Worm (Caenorhabditis elegans) whole organism, L2 larva: Measurements from ENCODE around the gene F58H1.5.

ENCODE experiments used
- C34F6.9 ChIP-seq: fragments of 150-350 bp; optimal IDR thresholded peaks from 2 replicates; lab custom pipeline; 2014; ENCODE audit warnings: missing biosample characterization, missing genetic modification characterization
- Y55F3AM.14 ChIP-seq: fragments of 200-800 bp; sonication (Bioruptor generic); optimal IDR thresholded peaks from 2 replicates; lab custom pipeline; 2018; ENCODE audit warnings: mild to moderate bottlenecking, missing genetic modification characterization, missing compliant biosample characterization
- alr-1 ChIP-seq: fragments of 150-350 bp; optimal IDR thresholded peaks from 2 replicates; lab custom pipeline; 2014; ENCODE audit warnings: missing biosample characterization, missing genetic modification characterization
- ama-1 ChIP-seq: fragments of 150-350 bp; optimal IDR thresholded peaks from 2 replicates; lab custom pipeline; 2018; ENCODE audit warnings: inconsistent platforms
- blmp-1 ChIP-seq: sonication (generic microtip); optimal IDR thresholded peaks from 2 replicates; lab custom pipeline; 2017; ENCODE audit warnings: missing genetic modification characterization, mild to moderate bottlenecking, missing compliant biosample characterization, antibody characterized with exemption, moderate library complexity; ENCODE audit not compliant: insufficient read depth
- ceh-16 ChIP-seq: fragments of 150-350 bp; optimal IDR thresholded peaks from 2 replicates; lab custom pipeline; 2014; ENCODE audit warnings: missing biosample characterization, missing genetic modification characterization
- ceh-82 ChIP-seq: fragments of 150-350 bp; optimal IDR thresholded peaks from 2 replicates; lab custom pipeline; 2014; ENCODE audit warnings: missing biosample characterization, missing genetic modification characterization
- crh-2 ChIP-seq: sonication (generic microtip); optimal IDR thresholded peaks from 2 replicates; lab custom pipeline; 2017; ENCODE audit warnings: missing biosample characterization, missing genetic modification characterization
- elt-1 ChIP-seq: fragments of 150-350 bp; optimal IDR thresholded peaks from 2 replicates; lab custom pipeline; 2014; ENCODE audit warnings: missing biosample characterization, missing genetic modification characterization
- elt-3 ChIP-seq: sonication (generic microtip); optimal IDR thresholded peaks from 2 replicates; lab custom pipeline; 2017; ENCODE audit warnings: missing biosample characterization, missing genetic modification characterization
- fos-1 ChIP-seq: fragments of 150-350 bp; optimal IDR thresholded peaks from 2 replicates; lab custom pipeline; 2014; ENCODE audit warnings: missing biosample characterization, missing genetic modification characterization
- gmeb-1 ChIP-seq: fragments of 150-350 bp; optimal IDR thresholded peaks from 2 replicates; lab custom pipeline; 2014; ENCODE audit warnings: missing biosample characterization, missing genetic modification characterization
- lin-13 ChIP-seq: fragments of 150-350 bp; optimal IDR thresholded peaks from 2 replicates; lab custom pipeline; 2014; ENCODE audit warnings: missing biosample characterization, missing genetic modification reagents, missing genetic modification characterization
- lsy-2 ChIP-seq, 2 experiments: fragments of 150-350 bp in 1 of 2; sonication (generic microtip) in 1 of 2; optimal IDR thresholded peaks; 2 replicates each; lab custom pipeline; 2014 to 2017; ENCODE audit warnings: missing biosample characterization in 2 of 2, missing genetic modification characterization in 2 of 2
- mdl-1 ChIP-seq, 2 experiments: fragments of 150-350 bp in 1 of 2; sonication (generic microtip) in 1 of 2; optimal IDR thresholded peaks; 2 replicates each; lab custom pipeline; 2017; ENCODE audit warnings: missing biosample characterization in 2 of 2, missing genetic modification characterization in 2 of 2
- nhr-129 ChIP-seq: fragments of 150-350 bp; optimal IDR thresholded peaks from 2 replicates; lab custom pipeline; 2014; ENCODE audit warnings: missing biosample characterization, missing genetic modification characterization
- nhr-23 ChIP-seq: fragments of 150-350 bp; optimal IDR thresholded peaks from 2 replicates; lab custom pipeline; 2014; ENCODE audit warnings: missing biosample characterization, missing genetic modification reagents, missing genetic modification characterization
- nhr-25 ChIP-seq: fragments of 150-350 bp; sonication (generic microtip); optimal IDR thresholded peaks from 3 replicates; lab custom pipeline; 2014; ENCODE audit warnings: missing biosample characterization, missing genetic modification characterization
- nhr-6 ChIP-seq: fragments of 150-350 bp; optimal IDR thresholded peaks from 2 replicates; lab custom pipeline; 2014; ENCODE audit warnings: missing biosample characterization, missing genetic modification characterization
- nhr-77 ChIP-seq: fragments of 150-350 bp; optimal IDR thresholded peaks from 2 replicates; lab custom pipeline; 2014; ENCODE audit warnings: missing biosample characterization, missing genetic modification characterization
- sem-4 ChIP-seq: fragments of 150-350 bp; optimal IDR thresholded peaks from 2 replicates; lab custom pipeline; 2014; ENCODE audit warnings: missing biosample characterization, missing genetic modification reagents, missing genetic modification characterization
- sma-9 ChIP-seq, 2 experiments: fragments of 150-350 bp in 1 of 2; sonication (generic microtip) in 1 of 2; optimal IDR thresholded peaks; 2 replicates each; lab custom pipeline; 2014 to 2016; ENCODE audit warnings: missing genetic modification characterization in 2 of 2, mild to moderate bottlenecking in 1 of 2, missing biosample characterization in 1 of 2, missing compliant biosample characterization in 1 of 2, missing genetic modification reagents in 1 of 2, moderate library complexity in 1 of 2
- snpc-4 ChIP-seq: fragments of 150-350 bp; optimal IDR thresholded peaks from 2 replicates; lab custom pipeline; 2014; ENCODE audit warnings: missing biosample characterization, missing genetic modification characterization
- unc-39 ChIP-seq: fragments of 150-350 bp; optimal IDR thresholded peaks from 2 replicates; lab custom pipeline; 2014; ENCODE audit warnings: missing biosample characterization, missing genetic modification characterization
- unc-55 ChIP-seq: fragments of 150-350 bp; sonication (generic microtip); optimal IDR thresholded peaks from 3 replicates; lab custom pipeline; 2014; ENCODE audit warnings: missing biosample characterization, missing genetic modification reagents, missing genetic modification characterization
- unc-62 ChIP-seq: fragments of 150-350 bp; optimal IDR thresholded peaks from 2 replicates; lab custom pipeline; 2014; ENCODE audit warnings: missing biosample characterization, missing genetic modification reagents, missing genetic modification characterization
- zag-1 ChIP-seq: fragments of 150-350 bp; optimal IDR thresholded peaks from 2 replicates; lab custom pipeline; 2014; ENCODE audit warnings: missing biosample characterization, missing genetic modification characterization
- ztf-1 ChIP-seq: fragments of 200-800 bp; sonication (Bioruptor generic); conservative IDR thresholded peaks from 2 replicates; pipeline ENCODE4 v1.3.6; 2022; ENCODE audit warnings: missing genetic modification characterization, missing compliant biosample characterization
- ztf-11 ChIP-seq: sonication (generic microtip); optimal IDR thresholded peaks from 2 replicates; lab custom pipeline; 2017; ENCODE audit warnings: missing biosample characterization, missing genetic modification characterization
- ztf-4 ChIP-seq: fragments of 150-350 bp; optimal IDR thresholded peaks from 2 replicates; lab custom pipeline; 2014; ENCODE audit warnings: missing biosample characterization, missing genetic modification characterization

Gene F58H1.5

ce11 chrV:12004501-12004940, 46.3 kb downstream of the F58H1.5 start:
- no peak for TF ChIP-seq nhr-25 (tag; lab: Kevin White, UChicago)
- no peak for TF ChIP-seq alr-1 (tag; lab: Kevin White, UChicago)
- TF ChIP-seq gmeb-1: peak; percentile 9
- TF ChIP-seq crh-2 (tag; lab: Kevin White, UChicago): peak; percentile 38
- peak; percentile 16 for TF ChIP-seq fos-1 (tag; lab: Kevin White, UChicago)
- TF ChIP-seq nhr-129 (tag; lab: Kevin White, UChicago): no peak
- TF ChIP-seq lin-13 (GFP tag; lab: Kevin White, UChicago): peak; percentile 38
- no peak for TF ChIP-seq ztf-1 (GFP tag; lab: Robert Waterston, UW)
- no peak for TF ChIP-seq ceh-16 (tag; lab: Kevin White, UChicago)

ce11 chrV:12006495-12006894, 48.3 kb downstream of the F58H1.5 start, which contains the start of gene F57F5.3:
F57F5.3 (minus strand) TSS chrV:12006595.
- no peak for TF ChIP-seq Y55F3AM.14 (GFP tag; lab: Kevin White, UChicago)
- TF ChIP-seq unc-55 (GFP tag; lab: Kevin White, UChicago): no peak
- no peak for TF ChIP-seq mdl-1 (tag; optimal IDR thresholded peaks at IDR 0.05; lab: Kevin White, UChicago)
- no peak for TF ChIP-seq ztf-11 (tag; lab: Kevin White, UChicago)
- no peak for TF ChIP-seq snpc-4 (tag; lab: Kevin White, UChicago)
- no peak for TF ChIP-seq fos-1 (tag; lab: Kevin White, UChicago)
- TF ChIP-seq crh-2 (tag; lab: Kevin White, UChicago): no peak
- TF ChIP-seq nhr-6 (tag; lab: Kevin White, UChicago): no peak
- no peak for TF ChIP-seq ceh-82 (tag; lab: Kevin White, UChicago)
- no peak for TF ChIP-seq elt-1

ce11 chrV:12011686-12012085, 53.5 kb downstream of the F58H1.5 start:
- TF ChIP-seq snpc-4 (tag; lab: Kevin White, UChicago): no peak
- no peak for TF ChIP-seq elt-3 (tag; lab: Kevin White, UChicago)
- no peak for TF ChIP-seq zag-1 (tag; lab: Kevin White, UChicago)
- peak; percentile 20 for TF ChIP-seq fos-1 (tag; lab: Kevin White, UChicago)
- TF ChIP-seq ztf-11 (tag; lab: Kevin White, UChicago): no peak
- TF ChIP-seq nhr-6 (tag; lab: Kevin White, UChicago): no peak
- TF ChIP-seq ztf-4 (tag; lab: Kevin White, UChicago): no peak
- no peak for TF ChIP-seq lsy-2 (tag; optimal IDR thresholded peaks at IDR 0.05; lab: Kevin White, UChicago)
- TF ChIP-seq ama-1 (lab: Kevin White, UChicago): no peak
- TF ChIP-seq sma-9 (GFP tag; optimal IDR thresholded peaks at IDR 0.05; lab: Kevin White, UChicago): peak; percentile 11
- TF ChIP-seq sma-9 (tag; optimal IDR thresholded peaks at IDR 0.05; lab: Kevin White, UChicago): no peak
- TF ChIP-seq elt-1: no peak
- TF ChIP-seq unc-39 (tag; lab: Kevin White, UChicago): no peak
- no peak for TF ChIP-seq C34F6.9 (tag; lab: Kevin White, UChicago)
- no peak for TF ChIP-seq unc-62 (GFP tag; lab: Kevin White, UChicago)
- no peak for TF ChIP-seq lin-13 (GFP tag; lab: Kevin White, UChicago)
- peak; percentile 95 for TF ChIP-seq blmp-1
- no peak for TF ChIP-seq nhr-23 (tag; lab: Kevin White, UChicago)
- no peak for TF ChIP-seq nhr-77 (tag; lab: Kevin White, UChicago)
- TF ChIP-seq ztf-1 (GFP tag; lab: Robert Waterston, UW): no peak
- no peak for TF ChIP-seq sem-4 (tag; lab: Kevin White, UChicago)
- TF ChIP-seq ceh-16 (tag; lab: Kevin White, UChicago): no peak
